Fruit fly (Drosophila melanogaster): Measurements from ENCODE around the gene CG7991.
A peak's percentile ranks its signal among the peaks of the same experiment; 100 is the strongest.

CG7991 gene

dm6 chr3L:1636886-1637285 is 37.6 kb upstream of the CG7991 start:
- TF ChIP-seq Eip78C (GFP tag): no peak
- no peak for TF ChIP-seq CG6808 (GFP tag; optimal IDR thresholded peaks at IDR 0.05)
- no peak for TF ChIP-seq CG32006 (GFP tag; optimal IDR thresholded peaks at IDR 0.05)
- TF ChIP-seq CG6276 (GFP tag; optimal IDR thresholded peaks at IDR 0.05): no peak
- TF ChIP-seq eg (GFP tag; IDR thresholded peaks at IDR 0.05): no peak
- TF ChIP-seq CG11294 (GFP tag; IDR thresholded peaks at IDR 0.05): no peak
- TF ChIP-seq CG6854 (GFP tag; optimal IDR thresholded peaks at IDR 0.05): no peak
- no peak for TF ChIP-seq Hr4 (GFP tag; optimal IDR thresholded peaks at IDR 0.05)

dm6 chr3L:1637652-1638051 is 36.9 kb upstream of the CG7991 start, which contains the start of gene nSyb:
nSyb (minus strand) TSS chr3L:1637752.
- TF ChIP-seq CG11762 (GFP tag; optimal IDR thresholded peaks at IDR 0.05; ENCODE audit: insufficient read depth) (no peak), CG8119 (GFP tag; IDR thresholded peaks at IDR 0.05) (no peak), CG4318 (GFP tag; optimal IDR thresholded peaks at IDR 0.05) (no peak), CG1621 (tag; optimal IDR thresholded peaks at IDR 0.05) (no peak), dsx (GFP tag; optimal IDR thresholded peaks at IDR 0.05; ENCODE audit: poor library complexity, severe bottlenecking) (no peak), fd59A (GFP tag; optimal IDR thresholded peaks at IDR 0.05) (no peak), cyc (GFP tag; optimal IDR thresholded peaks at IDR 0.05) (no peak), Lpt (GFP tag; optimal IDR thresholded peaks at IDR 0.05) (no peak), CG11294 (GFP tag; IDR thresholded peaks at IDR 0.05) (no peak), CG15336 (GFP tag; IDR thresholded peaks at IDR 0.05) (no peak), acj6 (GFP tag; optimal IDR thresholded peaks at IDR 0.05) (no peak), topi (GFP tag; optimal IDR thresholded peaks at IDR 0.05) (no peak), CG10631 (GFP tag; optimal IDR thresholded peaks at IDR 0.05) (no peak), Gug (GFP tag; IDR thresholded peaks at IDR 0.05) (no peak)

DNA sequence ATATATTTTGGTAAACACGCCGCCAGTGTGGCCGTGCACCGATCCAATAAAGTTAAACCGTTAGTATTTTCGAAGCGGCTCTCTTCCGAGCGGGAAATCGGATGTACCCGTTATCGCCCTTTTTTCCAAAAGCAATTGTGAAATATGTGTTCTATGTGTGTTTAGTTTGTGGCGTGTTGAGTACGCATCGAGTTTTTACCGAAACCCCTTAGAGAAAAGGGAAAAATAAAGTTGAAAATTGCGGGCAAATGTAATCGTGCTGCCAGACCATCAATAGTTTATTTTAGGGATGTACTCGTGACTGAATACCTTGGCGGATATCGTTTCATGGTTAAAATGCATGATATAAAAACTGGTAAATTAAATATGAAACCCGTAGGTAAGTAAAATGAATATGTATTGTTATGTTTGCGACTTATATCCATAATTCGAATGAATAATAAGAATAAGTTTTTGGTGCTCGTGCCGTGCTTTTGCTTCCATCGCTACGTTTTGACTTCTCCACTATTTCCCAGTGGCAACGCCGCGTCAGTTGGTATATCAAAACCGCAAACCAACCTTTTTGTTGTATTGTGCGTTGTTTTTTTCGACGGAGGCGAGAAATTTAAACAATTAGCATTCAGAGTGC is 35.2 kb upstream of the CG7991 start, which contains the start of the genes Mettl2 and Bgb:
Gene Mettl2, minus strand, starts transcription at position 51 of the 628 bp plus-strand sequence.
Gene Bgb, plus strand, starts transcription at position 527 of the 628 bp plus-strand sequence.
- TF ChIP-seq Sox15 (GFP tag; optimal IDR thresholded peaks at IDR 0.05) (peak; percentile 79), CG11762 (GFP tag; optimal IDR thresholded peaks at IDR 0.05; ENCODE audit: insufficient read depth) (peak; percentile 35), pdm3 (GFP tag; optimal IDR thresholded peaks at IDR 0.05) (no peak), cyc (GFP tag; optimal IDR thresholded peaks at IDR 0.05) (peak; percentile 88), CG6808 (GFP tag; optimal IDR thresholded peaks at IDR 0.05) (no peak), Eip75B (GFP tag; optimal IDR thresholded peaks at IDR 0.05) (no peak), CG6854 (GFP tag; optimal IDR thresholded peaks at IDR 0.05) (no peak), CG10669 (GFP tag; optimal IDR thresholded peaks at IDR 0.05) (no peak), Eip78C (GFP tag) (no peak), CG3032 (tag; optimal IDR thresholded peaks at IDR 0.05) (peak; percentile 81), CG6276 (GFP tag; optimal IDR thresholded peaks at IDR 0.05) (no peak), vri (GFP tag; optimal IDR thresholded peaks at IDR 0.05) (no peak), lz (GFP tag; optimal IDR thresholded peaks at IDR 0.05) (peak; percentile 89), CG15336 (GFP tag; IDR thresholded peaks at IDR 0.05) (no peak), CG16779 (tag; optimal IDR thresholded peaks at IDR 0.05) (no peak), CG4318 (GFP tag; optimal IDR thresholded peaks at IDR 0.05) (no peak), fkh (GFP tag; optimal IDR thresholded peaks at IDR 0.05) (no peak), CG10631 (GFP tag; optimal IDR thresholded peaks at IDR 0.05) (peak; percentile 83), CG8632 (GFP tag; optimal IDR thresholded peaks at IDR 0.05) (peak; percentile 51), net (GFP tag; optimal IDR thresholded peaks at IDR 0.05) (no peak), svp (GFP tag) (no peak), Blimp-1 (GFP tag; optimal IDR thresholded peaks at IDR 0.05) (no peak), CG32006 (GFP tag; optimal IDR thresholded peaks at IDR 0.05) (peak; percentile 72), dsx (GFP tag; optimal IDR thresholded peaks at IDR 0.05; ENCODE audit: poor library complexity, severe bottlenecking) (no peak), Gug (GFP tag; IDR thresholded peaks at IDR 0.05) (peak; percentile 68; the same call in 1 of the 2 replicates), CG1621 (tag; optimal IDR thresholded peaks at IDR 0.05) (peak; percentile 47), Smox (GFP tag; optimal IDR thresholded peaks at IDR 0.05) (peak; percentile 73), topi (GFP tag; optimal IDR thresholded peaks at IDR 0.05) (peak; percentile 80), CG7368 (GFP tag; optimal IDR thresholded peaks at IDR 0.05) (peak; percentile 40), Sox102F (GFP tag; optimal IDR thresholded peaks at IDR 0.05) (no peak), esn (GFP tag; optimal IDR thresholded peaks at IDR 0.05) (peak; percentile 85), CG31627 (GFP tag; optimal IDR thresholded peaks at IDR 0.05) (peak; percentile 90), fd59A (GFP tag; optimal IDR thresholded peaks at IDR 0.05) (peak; percentile 32), CG6163 (GFP tag; IDR thresholded peaks at IDR 0.05) (peak; percentile 83), CG34406 (GFP tag; optimal IDR thresholded peaks at IDR 0.05) (peak; percentile 58), Ets21C (GFP tag; optimal IDR thresholded peaks at IDR 0.05) (peak; percentile 85), CG6792 (GFP tag; optimal IDR thresholded peaks at IDR 0.05) (peak; percentile 75), spab (GFP tag; optimal IDR thresholded peaks at IDR 0.05) (no peak), eg (GFP tag; IDR thresholded peaks at IDR 0.05) (peak; percentile 73; the same call in 2 of the 3 replicates), Sox14 (GFP tag; optimal IDR thresholded peaks at IDR 0.05) (peak; percentile 78)

Measured in whole organism, prepupa.